Worm (Caenorhabditis elegans) whole organism, mixed stage, embryonic: ENCODE data around the gene C05D2.8.

ENCODE experiments used
- M03D4.4 ChIP-seq: sonication (generic microtip); optimal IDR thresholded peaks from 2 replicates; lab custom pipeline; 2017; ENCODE audit warnings: mild to moderate bottlenecking, missing genetic modification characterization, missing compliant biosample characterization
- bed-3 ChIP-seq: fragments of 200-800 bp; sonication (Bioruptor generic); optimal IDR thresholded peaks from 3 replicates; lab custom pipeline; 2018; ENCODE audit warnings: mild to moderate bottlenecking, missing genetic modification characterization, moderate library complexity, missing compliant biosample characterization
- blmp-1 ChIP-seq: fragments of 150-350 bp; optimal IDR thresholded peaks from 2 replicates; lab custom pipeline; 2014; ENCODE audit warnings: missing biosample characterization, missing genetic modification characterization
- ceh-43 ChIP-seq: fragments of 200-800 bp; sonication (Bioruptor generic); optimal IDR thresholded peaks from 2 replicates; lab custom pipeline; 2018; ENCODE audit warnings: mild to moderate bottlenecking, missing genetic modification characterization, moderate library complexity, missing compliant biosample characterization
- ceh-83 ChIP-seq: fragments of 200-800 bp; sonication (Bioruptor generic); optimal IDR thresholded peaks from 2 replicates; lab custom pipeline; 2018; ENCODE audit warnings: mild to moderate bottlenecking, missing genetic modification characterization, missing compliant biosample characterization
- ces-1 ChIP-seq: fragments of 150-350 bp; optimal IDR thresholded peaks from 2 replicates; lab custom pipeline; 2014; ENCODE audit warnings: missing biosample characterization, missing genetic modification reagents, missing genetic modification characterization
- cnd-1 ChIP-seq: fragments of 200-800 bp; sonication (Bioruptor generic); optimal IDR thresholded peaks from 2 replicates; lab custom pipeline; 2018; ENCODE audit warnings: mild to moderate bottlenecking, missing genetic modification characterization, missing compliant biosample characterization
- drap-1 ChIP-seq: fragments of 200-800 bp; sonication (Bioruptor generic); optimal IDR thresholded peaks from 3 replicates; lab custom pipeline; 2018; ENCODE audit warnings: mild to moderate bottlenecking, missing genetic modification characterization, missing compliant biosample characterization
- elt-1 ChIP-seq: sonication (generic microtip); optimal IDR thresholded peaks from 2 replicates; lab custom pipeline; 2017; ENCODE audit warnings: missing genetic modification characterization, mild to moderate bottlenecking, missing compliant biosample characterization, antibody characterized with exemption, moderate library complexity, borderline replicate concordance; ENCODE audit not compliant: insufficient read depth
- elt-3 ChIP-seq: fragments of 150-350 bp; optimal IDR thresholded peaks from 2 replicates; lab custom pipeline; 2014; ENCODE audit warnings: missing biosample characterization, missing genetic modification characterization
- flh-1 ChIP-seq: fragments of 200-800 bp; sonication (Bioruptor generic); optimal IDR thresholded peaks from 2 replicates; lab custom pipeline; 2018; ENCODE audit warnings: mild to moderate bottlenecking, missing genetic modification characterization, moderate library complexity, missing compliant biosample characterization
- ham-2 ChIP-seq: fragments of 200-800 bp; sonication (Bioruptor generic); optimal IDR thresholded peaks from 2 replicates; lab custom pipeline; 2018; ENCODE audit warnings: mild to moderate bottlenecking, missing genetic modification characterization, missing compliant biosample characterization
- hlh-1 ChIP-seq: fragments of 150-350 bp; optimal IDR thresholded peaks from 2 replicates; lab custom pipeline; 2014; ENCODE audit warnings: missing biosample characterization, missing genetic modification reagents, missing genetic modification characterization
- lin-13 ChIP-seq: fragments of 150-350 bp; optimal IDR thresholded peaks from 2 replicates; lab custom pipeline; 2014; ENCODE audit warnings: missing biosample characterization, missing genetic modification characterization
- lin-32 ChIP-seq: fragments of 200-800 bp; sonication (Bioruptor generic); optimal IDR thresholded peaks from 2 replicates; lab custom pipeline; 2018; ENCODE audit warnings: mild to moderate bottlenecking, missing genetic modification characterization, missing compliant biosample characterization
- lsy-2 ChIP-seq: fragments of 150-350 bp; optimal IDR thresholded peaks from 2 replicates; lab custom pipeline; 2014; ENCODE audit warnings: missing biosample characterization, missing genetic modification characterization
- mep-1 ChIP-seq: fragments of 150-350 bp; optimal IDR thresholded peaks from 2 replicates; lab custom pipeline; 2017; ENCODE audit warnings: missing biosample characterization, missing genetic modification reagents, missing genetic modification characterization, inconsistent platforms
- nhr-12 ChIP-seq: fragments of 150-350 bp; optimal IDR thresholded peaks from 2 replicates; lab custom pipeline; 2014; ENCODE audit warnings: missing biosample characterization, missing genetic modification characterization
- nhr-237 ChIP-seq: fragments of 150-350 bp; optimal IDR thresholded peaks from 2 replicates; lab custom pipeline; 2014; ENCODE audit warnings: missing biosample characterization, missing genetic modification characterization
- nhr-28 ChIP-seq: fragments of 150-350 bp; optimal IDR thresholded peaks from 2 replicates; lab custom pipeline; 2014; ENCODE audit warnings: missing biosample characterization, missing genetic modification characterization
- nhr-76 ChIP-seq: sonication (generic microtip); optimal IDR thresholded peaks from 2 replicates; lab custom pipeline; 2017; ENCODE audit warnings: missing biosample characterization, missing genetic modification characterization
- sem-2 ChIP-seq: fragments of 200-800 bp; sonication (Bioruptor generic); optimal IDR thresholded peaks from 2 replicates; lab custom pipeline; 2018; ENCODE audit warnings: mild to moderate bottlenecking, missing genetic modification characterization, missing compliant biosample characterization
- snpc-4 ChIP-seq: fragments of 150-350 bp; optimal IDR thresholded peaks from 2 replicates; lab custom pipeline; 2014; ENCODE audit warnings: missing biosample characterization, missing genetic modification characterization
- sptf-1 ChIP-seq: sonication (generic microtip); optimal IDR thresholded peaks from 2 replicates; lab custom pipeline; 2017; ENCODE audit warnings: mild to moderate bottlenecking, missing genetic modification characterization, moderate library complexity, missing compliant biosample characterization
- tbx-8 ChIP-seq: fragments of 200-800 bp; sonication (Bioruptor generic); optimal IDR thresholded peaks from 2 replicates; lab custom pipeline; 2018; ENCODE audit warnings: mild to moderate bottlenecking, missing genetic modification characterization, moderate library complexity, missing compliant biosample characterization
- unc-120 ChIP-seq: sonication (generic microtip); optimal IDR thresholded peaks from 2 replicates; lab custom pipeline; 2017; ENCODE audit warnings: missing genetic modification characterization, missing compliant biosample characterization; ENCODE audit not compliant: poor library complexity, severe bottlenecking
- unc-39 ChIP-seq: fragments of 150-350 bp; optimal IDR thresholded peaks from 2 replicates; lab custom pipeline; 2014; ENCODE audit warnings: missing biosample characterization, missing genetic modification characterization
- unc-62 ChIP-seq: fragments of 150-350 bp; optimal IDR thresholded peaks from 2 replicates; lab custom pipeline; 2014; ENCODE audit warnings: missing biosample characterization, missing genetic modification reagents, missing genetic modification characterization
- zip-8 ChIP-seq: fragments of 150-350 bp; optimal IDR thresholded peaks from 2 replicates; lab custom pipeline; 2014; ENCODE audit warnings: missing biosample characterization, missing genetic modification characterization
- ztf-11 ChIP-seq: fragments of 150-350 bp; optimal IDR thresholded peaks from 2 replicates; lab custom pipeline; 2014; ENCODE audit warnings: missing biosample characterization, missing genetic modification characterization

The C05D2.8 gene

ce11 chrIII:5610276-5610675 is at the start of gene C05D2.8:
C05D2.8 (minus strand) TSS chrIII:5610346.
- TF ChIP-seq elt-3 (tag; lab: Kevin White, UChicago) (no peak), unc-62 (GFP tag; lab: Kevin White, UChicago) (no peak), nhr-12 (tag; lab: Kevin White, UChicago) (no peak), tbx-8 (no peak), ham-2 (no peak), ceh-83 (GFP tag; lab: Kevin White, UChicago) (no peak), blmp-1 (no peak), drap-1 (GFP tag; lab: Kevin White, UChicago) (no peak), hlh-1 (tag; lab: Kevin White, UChicago) (no peak), nhr-237 (no peak), M03D4.4 (tag; lab: Kevin White, UChicago) (no peak), nhr-76 (no peak), mep-1 (tag; lab: Kevin White, UChicago) (no peak), ceh-43 (GFP tag; lab: Kevin White, UChicago) (no peak), lin-13 (tag; lab: Kevin White, UChicago) (no peak), ces-1 (GFP tag; lab: Kevin White, UChicago) (no peak)

ce11 chrIII:5656941-5657340 is 46.8 kb upstream of the C05D2.8 start, which contains the start of gene sdz-21:
sdz-21 (minus strand) TSS chrIII:5657041.
- TF ChIP-seq unc-39, result no peak
- TF ChIP-seq ceh-83 (GFP tag; lab: Kevin White, UChicago), result no peak
- no peak for TF ChIP-seq mep-1 (tag; lab: Kevin White, UChicago)
- no peak for TF ChIP-seq unc-120 (tag; lab: Kevin White, UChicago)
- no peak for TF ChIP-seq lin-13 (tag; lab: Kevin White, UChicago)
- TF ChIP-seq snpc-4 (tag; lab: Kevin White, UChicago), result no peak
- TF ChIP-seq ceh-43 (GFP tag; lab: Kevin White, UChicago), result no peak
- TF ChIP-seq sem-2 (GFP tag; lab: Kevin White, UChicago), result no peak
- TF ChIP-seq, all 35 proteins: peak for 0

ce11 chrIII:5653692-5654105 is 43.6 kb upstream of the C05D2.8 start:
- TF ChIP-seq bed-3 (GFP tag; lab: Kevin White, UChicago), result no peak
- no peak for TF ChIP-seq cnd-1
- no peak for TF ChIP-seq ztf-11
- TF ChIP-seq ces-1 (GFP tag; lab: Kevin White, UChicago), result no peak
- TF ChIP-seq tbx-8, result no peak
- TF ChIP-seq elt-1, result no peak
- no peak for TF ChIP-seq unc-62 (GFP tag; lab: Kevin White, UChicago)
- no peak for TF ChIP-seq snpc-4 (tag; lab: Kevin White, UChicago)
- TF ChIP-seq hlh-1 (tag; lab: Kevin White, UChicago), result no peak
- TF ChIP-seq lsy-2 (tag; lab: Kevin White, UChicago), result no peak
- no peak for TF ChIP-seq ham-2
- TF ChIP-seq zip-8, result no peak
- no peak for TF ChIP-seq nhr-76
- TF ChIP-seq sem-2 (GFP tag; lab: Kevin White, UChicago), result no peak
- TF ChIP-seq sptf-1 (tag; lab: Kevin White, UChicago), result no peak
- TF ChIP-seq unc-39, result no peak
- TF ChIP-seq flh-1 (GFP tag; lab: Kevin White, UChicago), result no peak
- no peak for TF ChIP-seq mep-1 (tag; lab: Kevin White, UChicago)
- no peak for TF ChIP-seq lin-32 (GFP tag; lab: Kevin White, UChicago)
- no peak for TF ChIP-seq drap-1 (GFP tag; lab: Kevin White, UChicago)

ce11 chrIII:5642692-5643091 is 32.5 kb upstream of the C05D2.8 start:
- peak; percentile 2 for TF ChIP-seq unc-120 (tag; lab: Kevin White, UChicago)
- no peak for TF ChIP-seq lin-13 (tag; lab: Kevin White, UChicago)

- no peak for TF ChIP-seq lsy-2 (tag; lab: Kevin White, UChicago)
- no peak for TF ChIP-seq nhr-28
- TF ChIP-seq drap-1 (GFP tag; lab: Kevin White, UChicago), result no peak
- peak; percentile 32 for TF ChIP-seq ces-1 (GFP tag; lab: Kevin White, UChicago)
- TF ChIP-seq tbx-8, result no peak
- no peak for TF ChIP-seq elt-1
These were observed 29.7 kb upstream of the C05D2.8 start for ce11 chrIII:5639893-5640292.
